Worm (Caenorhabditis elegans): ENCODE data around the gene Y43F8C.9.

The Y43F8C.9 gene

DNA sequence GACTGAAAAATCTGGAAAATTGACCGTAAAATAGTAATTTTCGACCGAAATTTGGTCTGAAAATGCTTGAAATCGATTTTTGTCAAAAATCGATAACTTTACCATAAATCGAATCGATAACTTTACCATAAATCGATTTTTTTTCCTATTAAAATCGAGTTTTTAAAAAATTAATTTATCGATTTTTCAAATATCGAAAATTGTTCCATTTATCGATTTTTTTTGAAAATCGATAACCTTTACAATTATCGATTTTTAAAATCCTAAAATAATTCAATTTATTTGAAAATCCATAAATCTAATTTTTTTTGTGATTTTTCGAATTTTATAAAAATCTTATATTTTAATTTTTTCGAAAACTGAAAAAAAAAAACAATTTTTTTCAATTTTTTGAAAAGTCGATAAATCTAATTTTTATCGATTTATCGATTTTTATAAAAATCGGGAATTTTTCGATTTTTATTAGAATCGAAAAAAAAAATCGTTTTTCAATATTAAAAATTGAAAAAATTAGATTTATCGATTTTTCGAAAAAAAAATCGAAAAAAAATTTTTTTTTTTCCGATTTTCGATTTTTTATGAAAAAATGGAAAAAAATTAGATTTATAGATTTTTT is 45.5 kb downstream of the Y43F8C.9 start:
- no peak for TF ChIP-seq bed-3 (GFP tag; optimal IDR thresholded peaks at IDR 0.05)
- TF ChIP-seq unc-120 (tag; optimal IDR thresholded peaks at IDR 0.05; ENCODE audit: poor library complexity, severe bottlenecking), result no peak
- no peak for TF ChIP-seq lin-13 (tag; optimal IDR thresholded peaks at IDR 0.05)
- TF ChIP-seq mls-2 (tag; optimal IDR thresholded peaks at IDR 0.05), result no peak
- TF ChIP-seq sptf-1 (tag; optimal IDR thresholded peaks at IDR 0.05), result no peak
- TF ChIP-seq nhr-12 (tag; optimal IDR thresholded peaks at IDR 0.05), result no peak
- no peak for TF ChIP-seq nhr-28 (tag; optimal IDR thresholded peaks at IDR 0.05)
- no peak for TF ChIP-seq cnd-1 (tag; optimal IDR thresholded peaks at IDR 0.05)
- TF ChIP-seq hlh-1 (tag; optimal IDR thresholded peaks at IDR 0.05), result no peak
- TF ChIP-seq elt-1 (tag; optimal IDR thresholded peaks at IDR 0.05; ENCODE audit: borderline replicate concordance, insufficient read depth), result no peak
- no peak for TF ChIP-seq tbx-8 (GFP tag; optimal IDR thresholded peaks at IDR 0.05)
- TF ChIP-seq mab-5 (tag; optimal IDR thresholded peaks at IDR 0.05), result no peak
- no peak for TF ChIP-seq ham-2 (GFP tag; optimal IDR thresholded peaks at IDR 0.05)
- no peak for TF ChIP-seq nhr-76 (tag; optimal IDR thresholded peaks at IDR 0.05)
- no peak for TF ChIP-seq ceh-43 (GFP tag; optimal IDR thresholded peaks at IDR 0.05)
- no peak for TF ChIP-seq lin-32 (GFP tag; optimal IDR thresholded peaks at IDR 0.05)
- TF ChIP-seq unc-39 (tag; optimal IDR thresholded peaks at IDR 0.05), result no peak
- TF ChIP-seq snpc-4 (tag; optimal IDR thresholded peaks at IDR 0.05), result no peak
- no peak for TF ChIP-seq lsy-2 (tag; optimal IDR thresholded peaks at IDR 0.05)
- TF ChIP-seq mep-1 (tag; optimal IDR thresholded peaks at IDR 0.05), result no peak

ce11 chrV:19691954-19692353 is 46.0 kb downstream of the Y43F8C.9 start:
- no peak for TF ChIP-seq mls-2 (tag; optimal IDR thresholded peaks at IDR 0.05)
- no peak for TF ChIP-seq sptf-1 (tag; optimal IDR thresholded peaks at IDR 0.05)
- no peak for TF ChIP-seq lsy-2 (tag; optimal IDR thresholded peaks at IDR 0.05)
- TF ChIP-seq zip-8 (tag; optimal IDR thresholded peaks at IDR 0.05), result no peak
- TF ChIP-seq lin-32 (GFP tag; optimal IDR thresholded peaks at IDR 0.05), result no peak
- no peak for TF ChIP-seq snpc-4 (tag; optimal IDR thresholded peaks at IDR 0.05)
- no peak for TF ChIP-seq nhr-12 (tag; optimal IDR thresholded peaks at IDR 0.05)
- no peak for TF ChIP-seq drap-1 (GFP tag; optimal IDR thresholded peaks at IDR 0.05)
